Worm (Caenorhabditis elegans) whole organism, late embryonic: ENCODE measurements around the gene ZC8.6.

Source experiments
- elt-2 ChIP-seq: sonication (generic microtip); optimal IDR thresholded peaks from 2 replicates; lab custom pipeline; 2016; ENCODE audit warnings: missing genetic modification reagents, missing genetic modification characterization, missing compliant biosample characterization
- nhr-232 ChIP-seq: sonication (generic microtip); optimal IDR thresholded peaks from 2 replicates; lab custom pipeline; 2016; ENCODE audit warnings: missing genetic modification characterization, missing compliant biosample characterization
- pat-9 ChIP-seq: fragments of 200-800 bp; sonication (Bioruptor generic); optimal IDR thresholded peaks from 2 replicates; lab custom pipeline; 2018; ENCODE audit warnings: mild to moderate bottlenecking, missing genetic modification characterization, moderate library complexity, missing compliant biosample characterization

DNA sequence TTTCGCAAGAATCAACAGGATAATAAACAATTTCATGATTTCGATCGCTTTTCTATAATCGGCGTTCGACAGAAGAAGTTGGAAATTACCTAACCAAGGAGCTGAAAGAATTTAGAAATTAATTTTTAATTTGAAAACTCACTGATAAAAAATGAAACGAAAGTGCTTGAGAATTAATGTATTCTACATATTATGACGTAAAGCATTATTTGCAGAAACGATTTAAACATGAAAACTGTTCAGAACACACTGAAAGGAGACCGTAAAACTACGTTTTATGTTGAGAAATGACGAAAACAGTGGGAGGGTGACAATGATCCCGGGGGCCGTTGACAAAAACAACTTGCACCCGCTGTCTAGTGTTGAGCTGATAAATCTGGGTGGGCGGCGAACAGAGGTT is 40.3 kb upstream of the ZC8.6 start, which contains the start of gene ZC449.5:
- TF ChIP-seq nhr-232 (tag; lab: Kevin White, UChicago) (no peak), elt-2 (tag; lab: Kevin White, UChicago) (no peak), pat-9 (no peak)
